Worm (Caenorhabditis elegans) whole organism, young adult: Measurements from ENCODE around the gene B0563.7.

Experiments
- F22D6.2 ChIP-seq: sonication (generic microtip); optimal IDR thresholded peaks from 2 replicates; lab custom pipeline; 2016; ENCODE audit warnings: mild to moderate bottlenecking, missing genetic modification characterization, missing compliant biosample characterization
- F49E8.2 ChIP-seq: sonication (generic microtip); optimal IDR thresholded peaks from 3 replicates; lab custom pipeline; 2017; ENCODE audit warnings: missing genetic modification characterization, mild to moderate bottlenecking, missing compliant biosample characterization, antibody characterized with exemption, moderate library complexity; ENCODE audit not compliant: insufficient read depth
- F57C9.4 ChIP-seq: sonication (generic microtip); optimal IDR thresholded peaks from 2 replicates; lab custom pipeline; 2017; ENCODE audit warnings: mild to moderate bottlenecking, missing genetic modification characterization, missing compliant biosample characterization
- K12H6.12 ChIP-seq: fragments of 200-800 bp; sonication (Bioruptor generic); optimal IDR thresholded peaks from 2 replicates; lab custom pipeline; 2018; ENCODE audit warnings: mild to moderate bottlenecking, missing genetic modification characterization, missing compliant biosample characterization
- T26A5.8 ChIP-seq: sonication (generic microtip); optimal IDR thresholded peaks from 2 replicates; lab custom pipeline; 2016; ENCODE audit warnings: missing genetic modification characterization, missing compliant biosample characterization
- Y53F4B.3 ChIP-seq: fragments of 200-800 bp; sonication (Bioruptor generic); IDR thresholded peaks from 2 replicates; pipeline ENCODE4 v1.3.6; 2022; ENCODE audit warnings: missing genetic modification reagents, missing genetic modification characterization, missing compliant biosample characterization
- Y95B8A.8 ChIP-seq: fragments of 200-800 bp; sonication (Bioruptor generic); IDR thresholded peaks from 2 replicates; pipeline ENCODE4 v1.3.6; 2022; ENCODE audit warnings: missing genetic modification reagents, missing genetic modification characterization, missing compliant biosample characterization
- ama-1 ChIP-seq, 3 experiments: fragments of 150-350 bp in 1 of 3; sonication (generic microtip) in 2 of 3; optimal IDR thresholded peaks; 2 replicates each; lab custom pipeline; 2014 to 2018; ENCODE audit warnings: missing biosample characterization in 2 of 3, missing genetic modification characterization in 2 of 3, missing genetic modification reagents in 2 of 3
- aptf-2 ChIP-seq: fragments of 200-800 bp; sonication (Bioruptor generic); conservative IDR thresholded peaks from 2 replicates; pipeline ENCODE4 v1.3.6; 2022; ENCODE audit warnings: missing genetic modification reagents, missing genetic modification characterization, missing compliant biosample characterization
- bed-2 ChIP-seq: fragments of 200-800 bp; sonication (Bioruptor generic); IDR thresholded peaks from 2 replicates; pipeline ENCODE4 v1.3.6; 2022; ENCODE audit warnings: missing genetic modification reagents, missing genetic modification characterization, missing compliant biosample characterization
- ceh-27 ChIP-seq: fragments of 200-800 bp; sonication (Bioruptor generic); optimal IDR thresholded peaks from 2 replicates; lab custom pipeline; 2018; ENCODE audit warnings: mild to moderate bottlenecking, missing genetic modification characterization, moderate library complexity, missing compliant biosample characterization
- ceh-40 ChIP-seq: fragments of 200-800 bp; sonication (Bioruptor generic); IDR thresholded peaks from 2 replicates; pipeline ENCODE4 v1.3.6; 2022; ENCODE audit warnings: missing genetic modification characterization, missing compliant biosample characterization
- ceh-58 ChIP-seq: fragments of 200-800 bp; sonication (Bioruptor generic); IDR thresholded peaks from 2 replicates; pipeline ENCODE4 v1.3.6; 2022; ENCODE audit warnings: missing genetic modification characterization, missing compliant biosample characterization
- ceh-79 ChIP-seq: sonication (generic microtip); optimal IDR thresholded peaks from 2 replicates; lab custom pipeline; 2017; ENCODE audit warnings: mild to moderate bottlenecking, missing genetic modification characterization, missing compliant biosample characterization
- chd-7 ChIP-seq: sonication (generic microtip); optimal IDR thresholded peaks from 2 replicates; lab custom pipeline; 2016; ENCODE audit warnings: mild to moderate bottlenecking, missing genetic modification characterization, moderate library complexity, missing compliant biosample characterization
- dpff-1 ChIP-seq: sonication (generic microtip); optimal IDR thresholded peaks from 2 replicates; lab custom pipeline; 2017; ENCODE audit warnings: mild to moderate bottlenecking, missing genetic modification characterization, missing compliant biosample characterization
- egrh-3 ChIP-seq: fragments of 200-800 bp; sonication (Bioruptor generic); IDR thresholded peaks from 2 replicates; pipeline ENCODE4 v1.3.6; 2022; ENCODE audit warnings: missing genetic modification reagents, missing genetic modification characterization, missing compliant biosample characterization
- ets-4 ChIP-seq: fragments of 200-800 bp; sonication (Bioruptor generic); optimal IDR thresholded peaks from 2 replicates; lab custom pipeline; 2018; ENCODE audit warnings: mild to moderate bottlenecking, missing genetic modification characterization, missing compliant biosample characterization
- gei-17 ChIP-seq: fragments of 200-800 bp; sonication (Bioruptor generic); optimal IDR thresholded peaks from 2 replicates; lab custom pipeline; 2018; ENCODE audit warnings: mild to moderate bottlenecking, missing genetic modification characterization, missing compliant biosample characterization
- hlh-26 ChIP-seq: fragments of 200-800 bp; sonication (Bioruptor generic); conservative IDR thresholded peaks from 2 replicates; pipeline ENCODE4 v1.3.6; 2022; ENCODE audit warnings: missing genetic modification reagents, missing genetic modification characterization, missing compliant biosample characterization
- hmg-1.2 ChIP-seq: fragments of 200-800 bp; sonication (Bioruptor generic); IDR thresholded peaks from 2 replicates; pipeline ENCODE4 v1.3.6; 2022; ENCODE audit warnings: missing genetic modification reagents, missing genetic modification characterization, missing compliant biosample characterization
- hsf-1 ChIP-seq: fragments of 200-800 bp; sonication (Bioruptor generic); IDR thresholded peaks from 2 replicates; pipeline ENCODE4 v1.3.6; 2022; ENCODE audit warnings: missing genetic modification reagents, missing genetic modification characterization, missing compliant biosample characterization
- let-526 ChIP-seq: fragments of 200-800 bp; sonication (Bioruptor generic); IDR thresholded peaks from 2 replicates; pipeline ENCODE4 v1.3.6; 2022; ENCODE audit warnings: missing genetic modification reagents, missing genetic modification characterization, missing compliant biosample characterization
- let-607 ChIP-seq, 2 experiments: fragments of 200-800 bp in 1 of 2; sonication (Bioruptor generic) in 1 of 2; sonication (generic microtip) in 1 of 2; optimal IDR thresholded peaks; 2 replicates each; lab custom pipeline; 2016 to 2018; ENCODE audit warnings: mild to moderate bottlenecking in 2 of 2, missing compliant biosample characterization in 2 of 2, missing genetic modification characterization in 2 of 2, moderate library complexity in 2 of 2, missing genotype in 1 of 2
- lsl-1 ChIP-seq: fragments of 200-800 bp; sonication (Bioruptor generic); optimal IDR thresholded peaks from 2 replicates; lab custom pipeline; 2018; ENCODE audit warnings: mild to moderate bottlenecking, missing genetic modification characterization, moderate library complexity, missing compliant biosample characterization
- madf-8 ChIP-seq: fragments of 200-800 bp; sonication (Bioruptor generic); conservative IDR thresholded peaks from 2 replicates; pipeline ENCODE4 v1.3.6; 2022; ENCODE audit warnings: missing genetic modification reagents, missing genetic modification characterization, missing compliant biosample characterization
- mel-28 ChIP-seq: sonication (generic microtip); optimal IDR thresholded peaks from 2 replicates; lab custom pipeline; 2016; ENCODE audit warnings: borderline replicate concordance, mild to moderate bottlenecking, missing genetic modification characterization, missing compliant biosample characterization
- nfyb-1 ChIP-seq: fragments of 200-800 bp; sonication (Bioruptor generic); IDR thresholded peaks from 2 replicates; pipeline ENCODE4 v1.3.6; 2022; ENCODE audit warnings: missing genetic modification reagents, missing genetic modification characterization, missing compliant biosample characterization
- nhr-120 ChIP-seq: fragments of 200-800 bp; sonication (Bioruptor generic); IDR thresholded peaks from 2 replicates; pipeline ENCODE4 v1.3.6; 2022; ENCODE audit warnings: missing genetic modification characterization, missing compliant biosample characterization
- nhr-179 ChIP-seq: sonication (generic microtip); optimal IDR thresholded peaks from 2 replicates; lab custom pipeline; 2016; ENCODE audit warnings: mild to moderate bottlenecking, missing genetic modification characterization, missing compliant biosample characterization
- nhr-80 ChIP-seq: sonication (generic microtip); optimal IDR thresholded peaks from 2 replicates; lab custom pipeline; 2016; ENCODE audit warnings: missing genetic modification characterization, missing compliant biosample characterization
- rec-8 ChIP-seq, 2 experiments: sonication (generic microtip); optimal IDR thresholded peaks; 2 replicates each; lab custom pipeline; 2016; ENCODE audit warnings: mild to moderate bottlenecking in 2 of 2, missing genetic modification characterization in 2 of 2, missing genetic modification reagents in 2 of 2, missing genotype in 2 of 2, missing biosample characterization in 1 of 2, missing compliant biosample characterization in 1 of 2, moderate library complexity in 1 of 2
- sea-2 ChIP-seq: fragments of 200-800 bp; sonication (Bioruptor generic); IDR thresholded peaks from 2 replicates; pipeline ENCODE4 v1.3.6; 2022; ENCODE audit warnings: missing genetic modification characterization, missing compliant biosample characterization
- unc-62 ChIP-seq: fragments of 150-350 bp; optimal IDR thresholded peaks from 2 replicates; lab custom pipeline; 2014; ENCODE audit warnings: missing biosample characterization, missing genetic modification reagents, missing genetic modification characterization
- zim-3 ChIP-seq: sonication (generic microtip); optimal IDR thresholded peaks from 2 replicates; lab custom pipeline; 2017; ENCODE audit warnings: mild to moderate bottlenecking, missing genetic modification characterization, moderate library complexity, missing compliant biosample characterization
- ztf-18 ChIP-seq: sonication (generic microtip); optimal IDR thresholded peaks from 2 replicates; lab custom pipeline; 2016; ENCODE audit warnings: missing genotype, mild to moderate bottlenecking, missing genetic modification characterization, missing compliant biosample characterization
- ztf-22 ChIP-seq: fragments of 200-800 bp; sonication (Bioruptor generic); optimal IDR thresholded peaks from 2 replicates; lab custom pipeline; 2018; ENCODE audit warnings: mild to moderate bottlenecking, missing genetic modification characterization, moderate library complexity, missing compliant biosample characterization

Gene B0563.7

ce11 chrX:9172278-9172677, 18.2 kb upstream of the B0563.7 start, which contains the start of gene B0563.18:
B0563.18 (plus strand) TSS chrX:9172578.
- TF ChIP-seq Y95B8A.8 (GFP tag; lab: Robert Waterston, UW) (no peak), F57C9.4 (tag; lab: Kevin White, UChicago) (no peak), nhr-80 (no peak), rec-8 (tag; optimal IDR thresholded peaks at IDR 0.05; lab: Kevin White, UChicago) (no peak), ztf-18 (no peak), zim-3 (tag; lab: Kevin White, UChicago) (no peak), madf-8 (GFP tag; lab: Robert Waterston, UW) (no peak), hlh-26 (GFP tag; lab: Robert Waterston, UW) (no peak), K12H6.12 (tag; lab: Kevin White, UChicago) (no peak), F22D6.2 (no peak), egrh-3 (no peak), hsf-1 (no peak), T26A5.8 (tag; lab: Kevin White, UChicago) (no peak), gei-17 (no peak), aptf-2 (GFP tag; lab: Robert Waterston, UW) (no peak), let-607 (tag; optimal IDR thresholded peaks at IDR 0.05; lab: Kevin White, UChicago) (no peak), bed-2 (GFP tag; lab: Robert Waterston, UW) (no peak), nhr-120 (GFP tag; lab: Robert Waterston, UW) (no peak), nfyb-1 (no peak)

- TF ChIP-seq ama-1 (optimal IDR thresholded peaks at IDR 0.05; lab: Kevin White, UChicago) (no peak), ama-1 (GFP tag; optimal IDR thresholded peaks at IDR 0.05; lab: Kevin White, UChicago) (no peak), sea-2 (no peak), ceh-58 (no peak), gei-17 (no peak), chd-7 (tag; lab: Kevin White, UChicago) (no peak), Y53F4B.3 (GFP tag; lab: Robert Waterston, UW) (no peak), F49E8.2 (tag; lab: Kevin White, UChicago) (no peak)
Observed at ce11 chrX:9171241-9171640, 17.1 kb upstream of the B0563.7 start, which contains the start of gene B0563.1. B0563.1 (plus strand) TSS chrX:9171541.

- TF ChIP-seq ceh-40 (GFP tag; lab: Robert Waterston, UW), result no peak
- TF ChIP-seq mel-28 (tag; lab: Kevin White, UChicago), result no peak
- no peak for TF ChIP-seq hmg-1.2 (GFP tag; lab: Robert Waterston, UW)
- no peak for TF ChIP-seq ceh-27 (GFP tag; lab: Kevin White, UChicago)
- TF ChIP-seq ceh-79 (tag; lab: Kevin White, UChicago), result no peak
- no peak for TF ChIP-seq ets-4
- no peak for TF ChIP-seq lsl-1 (GFP tag; lab: Kevin White, UChicago)
- no peak for TF ChIP-seq aptf-2 (GFP tag; lab: Robert Waterston, UW)
- no peak for TF ChIP-seq nhr-179 (tag; lab: Kevin White, UChicago)
- no peak for TF ChIP-seq ztf-22 (GFP tag; lab: Kevin White, UChicago)
- TF ChIP-seq let-526 (GFP tag; lab: Robert Waterston, UW), result no peak
- no peak for TF ChIP-seq unc-62 (GFP tag; lab: Kevin White, UChicago)
- TF ChIP-seq dpff-1, result no peak
- TF ChIP-seq ceh-58, result no peak
Observed at ce11 chrX:9170058-9170457, 15.9 kb upstream of the B0563.7 start.
